Worm (Caenorhabditis elegans) whole organism, L1 larva: ENCODE measurements around the gene frpr-2.

Experiments used
- C34B4.2 ChIP-seq: sonication (generic microtip); optimal IDR thresholded peaks from 2 replicates; lab custom pipeline; 2017; ENCODE audit warnings: mild to moderate bottlenecking, missing genetic modification characterization, missing compliant biosample characterization
- aha-1 ChIP-seq: fragments of 150-350 bp; optimal IDR thresholded peaks from 2 replicates; lab custom pipeline; 2014; ENCODE audit warnings: missing biosample characterization, missing genetic modification characterization
- blmp-1 ChIP-seq: fragments of 150-350 bp; optimal IDR thresholded peaks from 2 replicates; lab custom pipeline; 2014; ENCODE audit warnings: missing biosample characterization, missing genetic modification characterization
- ceh-63 ChIP-seq: fragments of 200-800 bp; sonication (Bioruptor generic); optimal IDR thresholded peaks from 2 replicates; lab custom pipeline; 2018; ENCODE audit warnings: mild to moderate bottlenecking, missing genetic modification characterization, missing compliant biosample characterization
- ceh-8 ChIP-seq: fragments of 200-800 bp; sonication (Bioruptor generic); optimal IDR thresholded peaks from 2 replicates; lab custom pipeline; 2018; ENCODE audit warnings: mild to moderate bottlenecking, missing genetic modification characterization, moderate library complexity, missing compliant biosample characterization
- ceh-82 ChIP-seq, 3 experiments: fragments of 150-350 bp in 1 of 3; sonication (generic microtip) in 2 of 3; optimal IDR thresholded peaks; 2 replicates each; lab custom pipeline; 2014 to 2017; ENCODE audit warnings: missing biosample characterization in 3 of 3, missing genetic modification characterization in 3 of 3
- ces-1 ChIP-seq: fragments of 150-350 bp; optimal IDR thresholded peaks from 2 replicates; lab custom pipeline; 2014; ENCODE audit warnings: missing biosample characterization, missing genetic modification reagents, missing genetic modification characterization
- egl-13 ChIP-seq: sonication (generic microtip); optimal IDR thresholded peaks from 2 replicates; lab custom pipeline; 2016; ENCODE audit warnings: missing genotype, missing genetic modification reagents, missing genetic modification characterization, missing compliant biosample characterization
- elt-2 ChIP-seq: sonication (generic microtip); optimal IDR thresholded peaks from 2 replicates; lab custom pipeline; 2016; ENCODE audit warnings: missing genetic modification characterization, mild to moderate bottlenecking, inconsistent platforms, missing compliant biosample characterization, missing genetic modification reagents
- elt-3 ChIP-seq, 6 experiments: fragments of 150-350 bp in 1 of 6; sonication (generic microtip); optimal IDR thresholded peaks; 2 replicates each; lab custom pipeline; 2017 to 2018; ENCODE audit warnings: missing biosample characterization in 6 of 6, missing genetic modification characterization in 6 of 6, inconsistent platforms in 1 of 6
- fkh-10 ChIP-seq: sonication (generic microtip); optimal IDR thresholded peaks from 2 replicates; lab custom pipeline; 2017; ENCODE audit warnings: missing biosample characterization, missing genetic modification reagents, missing genetic modification characterization
- fkh-4 ChIP-seq: sonication (generic microtip); optimal IDR thresholded peaks from 2 replicates; lab custom pipeline; 2016; ENCODE audit warnings: missing compliant biosample characterization, missing genetic modification characterization, borderline replicate concordance
- fkh-8 ChIP-seq: sonication (generic microtip); optimal IDR thresholded peaks from 2 replicates; lab custom pipeline; 2016; ENCODE audit warnings: mild to moderate bottlenecking, missing genetic modification characterization, missing compliant biosample characterization
- fos-1 ChIP-seq: fragments of 150-350 bp; optimal IDR thresholded peaks from 2 replicates; lab custom pipeline; 2014; ENCODE audit warnings: missing biosample characterization, missing genetic modification characterization
- hpl-2 ChIP-seq: fragments of 150-350 bp; optimal IDR thresholded peaks from 2 replicates; lab custom pipeline; 2014; ENCODE audit warnings: missing biosample characterization, missing genetic modification reagents, missing genetic modification characterization
- jun-1 ChIP-seq: fragments of 150-350 bp; optimal IDR thresholded peaks from 2 replicates; lab custom pipeline; 2014; ENCODE audit warnings: missing biosample characterization, missing genetic modification reagents, missing genetic modification characterization
- lin-13 ChIP-seq: fragments of 150-350 bp; optimal IDR thresholded peaks from 2 replicates; lab custom pipeline; 2014; ENCODE audit warnings: missing biosample characterization, missing genetic modification reagents, missing genetic modification characterization
- lin-14 ChIP-seq: fragments of 200-800 bp; sonication (Bioruptor generic); optimal IDR thresholded peaks from 2 replicates; lab custom pipeline; 2018; ENCODE audit warnings: mild to moderate bottlenecking, missing genetic modification characterization, moderate library complexity, missing compliant biosample characterization
- lin-15B ChIP-seq: fragments of 150-350 bp; sonication (generic microtip); optimal IDR thresholded peaks from 3 replicates; lab custom pipeline; 2014; ENCODE audit warnings: missing biosample characterization, missing genetic modification characterization
- lin-35 ChIP-seq, 2 experiments: fragments of 150-350 bp; optimal IDR thresholded peaks; 2 replicates each; lab custom pipeline; 2014; ENCODE audit warnings: missing biosample characterization in 2 of 2, missing genetic modification characterization in 2 of 2, missing genetic modification reagents in 2 of 2
- lsy-2 ChIP-seq, 2 experiments: fragments of 150-350 bp; optimal IDR thresholded peaks; 2 replicates each; lab custom pipeline; 2014; ENCODE audit warnings: missing biosample characterization in 2 of 2, missing genetic modification characterization in 2 of 2
- mab-9 ChIP-seq: fragments of 200-800 bp; sonication (Bioruptor generic); IDR thresholded peaks from 2 replicates; pipeline ENCODE4 v1.3.6; 2022; ENCODE audit warnings: missing genetic modification reagents, missing genetic modification characterization, missing compliant biosample characterization
- mdl-1 ChIP-seq, 2 experiments: fragments of 150-350 bp; optimal IDR thresholded peaks; 2 replicates each; lab custom pipeline; 2014 to 2017; ENCODE audit warnings: missing biosample characterization in 2 of 2, missing genetic modification characterization in 2 of 2, inconsistent platforms in 1 of 2
- mef-2 ChIP-seq: fragments of 150-350 bp; optimal IDR thresholded peaks from 2 replicates; lab custom pipeline; 2014; ENCODE audit warnings: missing biosample characterization, missing genetic modification characterization
- mep-1 ChIP-seq: fragments of 150-350 bp; optimal IDR thresholded peaks from 2 replicates; lab custom pipeline; 2014; ENCODE audit warnings: missing biosample characterization, missing genetic modification characterization
- nhr-11 ChIP-seq: fragments of 150-350 bp; optimal IDR thresholded peaks from 2 replicates; lab custom pipeline; 2014; ENCODE audit warnings: missing biosample characterization, missing genetic modification characterization
- nhr-20 ChIP-seq: sonication (generic microtip); optimal IDR thresholded peaks from 2 replicates; lab custom pipeline; 2016; ENCODE audit warnings: mild to moderate bottlenecking, missing genetic modification characterization, missing compliant biosample characterization
- nhr-47 ChIP-seq: sonication (generic microtip); optimal IDR thresholded peaks from 2 replicates; lab custom pipeline; 2016; ENCODE audit warnings: mild to moderate bottlenecking, missing genetic modification characterization, moderate library complexity, missing compliant biosample characterization
- nhr-71 ChIP-seq: sonication (generic microtip); optimal IDR thresholded peaks from 2 replicates; lab custom pipeline; 2016; ENCODE audit warnings: mild to moderate bottlenecking, missing genetic modification characterization, moderate library complexity, missing compliant biosample characterization
- nhr-76 ChIP-seq: sonication (generic microtip); optimal IDR thresholded peaks from 2 replicates; lab custom pipeline; 2017; ENCODE audit warnings: missing biosample characterization, missing genetic modification characterization
- nhr-85 ChIP-seq: sonication (generic microtip); peaks from one replicate; lab custom pipeline; 2016; ENCODE audit warnings: missing genetic modification characterization, inconsistent platforms, missing compliant biosample characterization
- pqm-1 ChIP-seq: sonication (generic microtip); optimal IDR thresholded peaks from 3 replicates; lab custom pipeline; 2017; ENCODE audit warnings: missing biosample characterization, missing genetic modification characterization
- rnt-1 ChIP-seq: sonication (generic microtip); optimal IDR thresholded peaks from 2 replicates; lab custom pipeline; 2016; ENCODE audit warnings: mild to moderate bottlenecking, missing genetic modification characterization, moderate library complexity, missing compliant biosample characterization
- skn-1 ChIP-seq: fragments of 150-350 bp; optimal IDR thresholded peaks from 2 replicates; lab custom pipeline; 2014; ENCODE audit warnings: missing biosample characterization, missing genetic modification characterization
- snpc-4 ChIP-seq: fragments of 150-350 bp; optimal IDR thresholded peaks from 2 replicates; lab custom pipeline; 2014; ENCODE audit warnings: missing biosample characterization, missing genetic modification characterization
- snu-23 ChIP-seq: sonication (generic microtip); optimal IDR thresholded peaks from 2 replicates; lab custom pipeline; 2016; ENCODE audit warnings: missing genetic modification characterization, missing compliant biosample characterization
- sptf-1 ChIP-seq: fragments of 150-350 bp; optimal IDR thresholded peaks from 2 replicates; lab custom pipeline; 2014; ENCODE audit warnings: missing biosample characterization, missing genetic modification characterization
- sup-37 ChIP-seq: fragments of 200-800 bp; sonication (Bioruptor generic); optimal IDR thresholded peaks from 2 replicates; lab custom pipeline; 2018; ENCODE audit warnings: mild to moderate bottlenecking, missing genetic modification characterization, missing compliant biosample characterization
- swsn-7 ChIP-seq: sonication (generic microtip); optimal IDR thresholded peaks from 2 replicates; lab custom pipeline; 2016; ENCODE audit warnings: missing genetic modification characterization, missing compliant biosample characterization
- tbx-2 ChIP-seq: sonication (generic microtip); optimal IDR thresholded peaks from 2 replicates; lab custom pipeline; 2016; ENCODE audit warnings: missing genetic modification characterization, missing compliant biosample characterization
- unc-130 ChIP-seq: fragments of 150-350 bp; optimal IDR thresholded peaks from 2 replicates; lab custom pipeline; 2017; ENCODE audit warnings: missing biosample characterization, missing genetic modification characterization, inconsistent platforms
- unc-30 ChIP-seq: sonication (generic microtip); optimal IDR thresholded peaks from 2 replicates; lab custom pipeline; 2017; ENCODE audit warnings: missing biosample characterization, missing genetic modification characterization
- unc-62 ChIP-seq: fragments of 150-350 bp; optimal IDR thresholded peaks from 2 replicates; lab custom pipeline; 2014; ENCODE audit warnings: missing biosample characterization, missing genetic modification reagents, missing genetic modification characterization
- unc-86 ChIP-seq: sonication (generic microtip); optimal IDR thresholded peaks from 2 replicates; lab custom pipeline; 2016; ENCODE audit warnings: missing genetic modification characterization, missing compliant biosample characterization
- vab-15 ChIP-seq: sonication (generic microtip); optimal IDR thresholded peaks from 2 replicates; lab custom pipeline; 2017; ENCODE audit warnings: missing genotype, mild to moderate bottlenecking, missing genetic modification characterization, missing compliant biosample characterization
- xbp-1 ChIP-seq: sonication (generic microtip); optimal IDR thresholded peaks from 2 replicates; lab custom pipeline; 2016; ENCODE audit warnings: missing genetic modification characterization, missing compliant biosample characterization
- zag-1 ChIP-seq: fragments of 150-350 bp; optimal IDR thresholded peaks from 2 replicates; lab custom pipeline; 2014; ENCODE audit warnings: missing biosample characterization, missing genetic modification characterization
- zip-4 ChIP-seq: fragments of 200-800 bp; sonication (Bioruptor generic); optimal IDR thresholded peaks from 2 replicates; lab custom pipeline; 2018; ENCODE audit warnings: mild to moderate bottlenecking, missing genetic modification characterization, moderate library complexity, missing compliant biosample characterization
- ztf-4 ChIP-seq: fragments of 150-350 bp; optimal IDR thresholded peaks from 2 replicates; lab custom pipeline; 2014; ENCODE audit warnings: missing biosample characterization, missing genetic modification characterization

The frpr-2 gene

DNA sequence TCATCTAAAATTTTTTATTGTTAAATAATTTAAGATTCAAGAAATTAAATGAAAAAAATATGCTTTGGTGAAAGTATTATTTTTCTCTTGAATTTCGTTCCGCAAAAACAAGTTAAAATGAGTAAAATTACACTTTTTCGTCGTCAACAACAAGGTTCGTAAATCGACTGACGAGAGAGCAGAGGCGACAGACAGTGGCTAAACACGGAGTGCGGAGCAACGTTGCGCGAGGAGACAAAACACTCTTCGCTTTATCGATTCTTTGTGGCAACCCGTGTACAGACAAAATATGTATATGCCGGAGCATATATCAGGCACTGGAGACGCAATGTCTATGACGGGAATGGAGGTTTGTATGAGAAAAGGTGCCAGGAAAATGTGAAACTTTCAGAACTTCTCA is 23.9 kb downstream of the frpr-2 start, which contains the start of gene F11C1.7 (continued):
- no peak for TF ChIP-seq elt-2
- no peak for TF ChIP-seq unc-130 (tag; lab: Kevin White, UChicago)
- peak; percentile 3 for TF ChIP-seq nhr-20 (tag; lab: Kevin White, UChicago)
- no peak for TF ChIP-seq unc-30 (tag; lab: Kevin White, UChicago)
- no peak for TF ChIP-seq lin-13
- no peak for TF ChIP-seq nhr-11 (tag; lab: Kevin White, UChicago)
- no peak for TF ChIP-seq egl-13
- no peak for TF ChIP-seq tbx-2 (tag; lab: Kevin White, UChicago)
- no peak for TF ChIP-seq ztf-4 (tag; lab: Kevin White, UChicago)
- peak in 1 of 2 experiments; percentile 46 for TF ChIP-seq lin-35 (GFP tag; optimal IDR thresholded peaks at IDR 0.05; lab: Kevin White, UChicago)
- TF ChIP-seq snpc-4 (tag; lab: Kevin White, UChicago) = no peak
- no peak for TF ChIP-seq C34B4.2 (tag; lab: Kevin White, UChicago)
- TF ChIP-seq swsn-7 = peak; percentile 3
- no peak for TF ChIP-seq blmp-1 (tag; lab: Kevin White, UChicago)
- TF ChIP-seq rnt-1 (tag; lab: Kevin White, UChicago) = peak; percentile 12
- TF ChIP-seq mab-9 (GFP tag; lab: Robert Waterston, UW) = no peak
- no peak for TF ChIP-seq fkh-10 (GFP tag; lab: Kevin White, UChicago)
- TF ChIP-seq sup-37 (GFP tag; lab: Kevin White, UChicago) = no peak
- TF ChIP-seq nhr-71 = peak; percentile 45
- TF ChIP-seq lin-15B (tag; lab: Kevin White, UChicago) = no peak
- TF ChIP-seq aha-1 = no peak
- peak; percentile 36 for TF ChIP-seq mep-1 (tag; lab: Kevin White, UChicago)
- no peak for TF ChIP-seq fkh-8 (tag; lab: Kevin White, UChicago)
- TF ChIP-seq jun-1 (tag; lab: Kevin White, UChicago) = no peak
- peak; percentile 0 for TF ChIP-seq xbp-1 (tag; lab: Kevin White, UChicago)
- TF ChIP-seq pqm-1 (tag; lab: Kevin White, UChicago) = no peak

DNA sequence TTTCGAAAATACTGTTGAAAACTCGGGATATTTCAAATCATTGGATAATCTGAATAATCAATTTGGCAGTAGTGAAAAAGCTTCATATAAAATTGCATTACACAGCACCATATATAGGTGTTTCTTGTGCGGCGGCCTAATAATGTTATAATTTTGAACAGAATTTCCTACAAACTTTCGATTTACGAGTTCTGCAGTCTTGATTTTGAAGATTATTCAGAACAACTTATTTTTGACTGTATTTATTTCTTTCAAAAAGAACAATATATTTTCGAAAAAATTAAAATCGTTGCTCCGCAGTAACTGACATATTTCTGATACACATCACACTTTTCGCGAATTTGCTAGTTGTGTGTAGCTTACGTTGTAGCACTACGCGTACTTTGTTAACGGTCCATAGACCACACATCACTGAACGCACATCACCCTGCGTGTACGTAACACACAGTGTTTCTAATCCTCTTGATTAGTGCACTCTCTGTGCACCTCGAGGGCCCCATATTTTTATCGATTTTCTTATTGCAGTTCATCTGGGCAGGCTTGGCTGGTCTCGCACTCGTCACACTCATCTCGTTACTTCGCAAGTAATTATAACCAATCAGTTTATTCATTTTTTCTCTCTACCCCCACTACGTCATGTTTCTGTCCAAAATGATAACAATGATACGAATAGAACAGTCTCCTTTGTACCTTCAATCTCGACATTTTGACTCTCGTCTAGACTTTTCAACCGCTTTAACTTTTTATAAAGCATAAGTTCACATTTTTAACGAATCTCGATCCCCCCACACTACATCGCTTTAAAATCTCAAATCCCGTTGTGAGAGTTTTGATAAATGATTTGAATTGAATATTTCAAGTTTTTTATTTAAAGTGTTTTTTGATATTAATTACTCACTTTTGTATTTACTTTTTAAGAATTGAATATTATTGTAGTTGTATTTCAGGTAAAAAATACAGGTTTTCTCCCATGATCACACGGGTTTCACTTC is 25.6 kb downstream of the frpr-2 start, which contains the start of the genes F11C1.1 and vwa-8:
F11C1.1 (minus strand) TSS at position 51 of the 992 bp plus-strand sequence.
vwa-8 (plus strand) TSS at position 942 of the 992 bp plus-strand sequence.
- TF ChIP-seq blmp-1 (tag; lab: Kevin White, UChicago) (no peak), nhr-85 (peak; percentile 84), ceh-8 (no peak), rnt-1 (tag; lab: Kevin White, UChicago) (peak; percentile 66), lin-14 (peak; percentile 66), swsn-7 (peak; percentile 34), elt-3 (tag; optimal IDR thresholded peaks at IDR 0.05; lab: Kevin White, UChicago) (peak in 1 of 6 experiments; percentile 25), lsy-2 (tag; optimal IDR thresholded peaks at IDR 0.05; lab: Kevin White, UChicago) (peak in 1 of 2 experiments; percentile 27), sptf-1 (no peak), mep-1 (tag; lab: Kevin White, UChicago) (no peak), xbp-1 (tag; lab: Kevin White, UChicago) (peak; percentile 48), vab-15 (no peak), ces-1 (no peak), unc-86 (tag; lab: Kevin White, UChicago) (no peak), unc-30 (tag; lab: Kevin White, UChicago) (no peak), hpl-2 (GFP tag; lab: Kevin White, UChicago) (no peak), snu-23 (GFP tag; lab: Kevin White, UChicago) (peak; percentile 80), aha-1 (no peak), unc-62 (no peak), nhr-76 (tag; lab: Kevin White, UChicago) (no peak), skn-1 (no peak), zip-4 (no peak), fkh-4 (tag; lab: Kevin White, UChicago) (no peak), mab-9 (GFP tag; lab: Robert Waterston, UW) (no peak), jun-1 (tag; lab: Kevin White, UChicago) (no peak), fos-1 (no peak), zag-1 (tag; lab: Kevin White, UChicago) (no peak), mef-2 (tag; lab: Kevin White, UChicago) (no peak), mdl-1 (tag; optimal IDR thresholded peaks at IDR 0.05; lab: Kevin White, UChicago) (peak in 1 of 2 experiments; percentile 18), ceh-82 (tag; optimal IDR thresholded peaks at IDR 0.05; lab: Kevin White, UChicago) (no peak), nhr-47 (peak; percentile 23), ceh-63 (no peak)
